Fruit fly (Drosophila melanogaster) whole organism, embryonic: Measurements from ENCODE around the gene kek6.

Experiments used
- Bgb ChIP-seq: fragments of 200-800 bp; sonication (Bioruptor generic); IDR thresholded peaks from 2 replicates; pipeline ENCODE4 v1.3.6; 2022; ENCODE audit warnings: missing biosample characterization, missing genetic modification characterization; ENCODE audit not compliant: partially characterized antibody
- C15 ChIP-seq: fragments of 200-800 bp; sonication (Bioruptor generic); IDR thresholded peaks from 3 replicates; pipeline ENCODE4 v1.3.6; 2022; ENCODE audit warnings: missing biosample characterization, missing genetic modification characterization
- CG1024 ChIP-seq: fragments of 200-800 bp; sonication (Bioruptor generic); IDR thresholded peaks from 2 replicates; pipeline ENCODE4 v1.3.6; 2022; ENCODE audit warnings: missing biosample characterization, missing genetic modification characterization
- CG10462 ChIP-seq: fragments of 200-800 bp; sonication (Bioruptor generic); optimal IDR thresholded peaks from 2 replicates; lab custom pipeline; 2016; ENCODE audit warnings: missing biosample characterization, missing genetic modification characterization
- CG12155 ChIP-seq: fragments of 200-800 bp; sonication (Bioruptor generic); optimal IDR thresholded peaks from 3 replicates; lab custom pipeline; 2016; ENCODE audit warnings: missing biosample characterization, missing genetic modification characterization
- CG12236 ChIP-seq: fragments of 200-800 bp; sonication (Bioruptor generic); optimal IDR thresholded peaks from 2 replicates; lab custom pipeline; 2016; ENCODE audit warnings: missing biosample characterization, missing genetic modification characterization
- CG12391 ChIP-seq: fragments of 200-800 bp; sonication (Bioruptor generic); optimal IDR thresholded peaks from 3 replicates; lab custom pipeline; 2018; ENCODE audit warnings: missing biosample characterization, mild to moderate bottlenecking, missing genetic modification characterization, moderate library complexity
- CG13123 ChIP-seq: fragments of 200-800 bp; sonication (Bioruptor generic); optimal IDR thresholded peaks from 2 replicates; lab custom pipeline; 2016; ENCODE audit warnings: missing biosample characterization, missing genetic modification characterization
- CG13624 ChIP-seq: fragments of 200-800 bp; sonication (Bioruptor generic); optimal IDR thresholded peaks from 2 replicates; lab custom pipeline; 2016; ENCODE audit warnings: missing biosample characterization, missing genetic modification characterization
- CG13775 ChIP-seq: fragments of 200-800 bp; sonication (Bioruptor generic); optimal IDR thresholded peaks from 3 replicates; lab custom pipeline; 2017; ENCODE audit warnings: missing biosample characterization, mild to moderate bottlenecking, missing genetic modification characterization
- CG13894 ChIP-seq: fragments of 200-800 bp; sonication (Bioruptor generic); optimal IDR thresholded peaks from 3 replicates; lab custom pipeline; 2018; ENCODE audit warnings: missing biosample characterization, mild to moderate bottlenecking, missing genetic modification characterization, moderate library complexity
- CG14965 ChIP-seq: fragments of 200-800 bp; sonication (Bioruptor generic); optimal IDR thresholded peaks from 2 replicates; lab custom pipeline; 2016; ENCODE audit warnings: missing biosample characterization, missing genetic modification characterization, borderline replicate concordance
- CG1529 ChIP-seq: fragments of 200-800 bp; sonication (Bioruptor generic); optimal IDR thresholded peaks from 3 replicates; lab custom pipeline; 2018; ENCODE audit warnings: missing biosample characterization, missing genetic modification characterization
- CG17912 ChIP-seq: fragments of 200-800 bp; sonication (Bioruptor generic); optimal IDR thresholded peaks from 2 replicates; lab custom pipeline; 2018; ENCODE audit warnings: missing biosample characterization, mild to moderate bottlenecking, missing genetic modification characterization
- CG30431 ChIP-seq: fragments of 200-800 bp; sonication (Bioruptor generic); optimal IDR thresholded peaks from 2 replicates; lab custom pipeline; 2017; ENCODE audit warnings: missing biosample characterization, missing genetic modification characterization
- CG3065 ChIP-seq: fragments of 200-800 bp; sonication (Bioruptor generic); optimal IDR thresholded peaks from 2 replicates; lab custom pipeline; 2016; ENCODE audit warnings: missing biosample characterization, missing genetic modification characterization
- CG34376 ChIP-seq: fragments of 200-800 bp; sonication (Bioruptor generic); optimal IDR thresholded peaks from 2 replicates; lab custom pipeline; 2018; ENCODE audit warnings: missing biosample characterization, mild to moderate bottlenecking, missing genetic modification characterization
- CG8281 ChIP-seq: fragments of 200-800 bp; sonication (Bioruptor generic); optimal IDR thresholded peaks from 2 replicates; lab custom pipeline; 2018; ENCODE audit warnings: missing biosample characterization, mild to moderate bottlenecking, missing genetic modification characterization, moderate library complexity
- CG8478 ChIP-seq: fragments of >200 bp; optimal IDR thresholded peaks from 2 replicates; lab custom pipeline; 2018
- Camta ChIP-seq: fragments of 200-800 bp; sonication (Bioruptor generic); optimal IDR thresholded peaks from 2 replicates; lab custom pipeline; 2016; ENCODE audit warnings: missing biosample characterization, missing genetic modification characterization
- CkIIα-i1 ChIP-seq: fragments of 200-800 bp; sonication (Bioruptor generic); IDR thresholded peaks from 2 replicates; pipeline ENCODE4 v1.3.6; 2022; ENCODE audit warnings: missing biosample characterization, missing genetic modification characterization
- Deaf1 ChIP-seq: fragments of 200-800 bp; optimal IDR thresholded peaks from 3 replicates; lab custom pipeline; 2019; ENCODE audit warnings: missing biosample characterization, mild to moderate bottlenecking, missing genetic modification characterization, moderate library complexity
- Dek ChIP-seq: fragments of 200-800 bp; sonication (Bioruptor generic); optimal IDR thresholded peaks from 3 replicates; lab custom pipeline; 2019; ENCODE audit warnings: missing biosample characterization, mild to moderate bottlenecking, missing genetic modification characterization, moderate library complexity
- Eip74EF ChIP-seq, 2 experiments: fragments of 200-800 bp in 1 of 2; fragments of >200 bp in 1 of 2; sonication (Bioruptor generic) in 1 of 2; optimal IDR thresholded peaks; 2 replicates each; lab custom pipeline; 2017 to 2019; ENCODE audit warnings: missing biosample characterization in 2 of 2, missing genetic modification characterization in 2 of 2, mild to moderate bottlenecking in 1 of 2, moderate library complexity in 1 of 2
- Fer3 ChIP-seq: fragments of 200-800 bp; sonication (Bioruptor generic); optimal IDR thresholded peaks from 2 replicates; lab custom pipeline; 2018; ENCODE audit warnings: missing biosample characterization, mild to moderate bottlenecking, missing genetic modification characterization, moderate library complexity
- HHEX ChIP-seq: fragments of 200-800 bp; sonication (Bioruptor generic); optimal IDR thresholded peaks from 3 replicates; lab custom pipeline; 2017; ENCODE audit warnings: missing biosample characterization, mild to moderate bottlenecking, missing genetic modification characterization, missing genetic modification reagents
- HLHmδ ChIP-seq: fragments of 200-800 bp; sonication (Bioruptor generic); optimal IDR thresholded peaks from 2 replicates; lab custom pipeline; 2018; ENCODE audit warnings: missing biosample characterization, mild to moderate bottlenecking, missing genetic modification characterization, moderate library complexity
- Hr78 ChIP-seq, 2 experiments: fragments of 200-800 bp in 1 of 2; fragments of >200 bp in 1 of 2; sonication (Bioruptor generic) in 1 of 2; optimal IDR thresholded peaks; 2 replicates each; lab custom pipeline; 2017 to 2019; ENCODE audit warnings: missing biosample characterization in 2 of 2, missing genetic modification characterization in 2 of 2, mild to moderate bottlenecking in 1 of 2, moderate library complexity in 1 of 2
- Hsf ChIP-seq: fragments of 200-800 bp; sonication (Bioruptor generic); optimal IDR thresholded peaks from 3 replicates; lab custom pipeline; 2016; ENCODE audit warnings: missing biosample characterization, missing genetic modification characterization
- Med ChIP-seq: fragments of 200-800 bp; sonication (Bioruptor generic); peaks from one replicate; lab custom pipeline; 2016; ENCODE audit warnings: missing biosample characterization, missing genetic modification characterization, mild to moderate bottlenecking, inconsistent platforms, moderate library complexity
- Mrtf ChIP-seq: fragments of 200-800 bp; sonication (Bioruptor generic); IDR thresholded peaks from 3 replicates; pipeline ENCODE4 v1.3.6; 2022; ENCODE audit warnings: missing biosample characterization, missing genetic modification characterization
- Nf-YA ChIP-seq: fragments of 200-800 bp; sonication (Bioruptor generic); IDR thresholded peaks from 2 replicates; pipeline ENCODE4 v1.3.6; 2022; ENCODE audit warnings: missing biosample characterization, missing genetic modification characterization
- Sry-δ ChIP-seq: fragments of 200-800 bp; sonication (Bioruptor generic); optimal IDR thresholded peaks from 2 replicates; lab custom pipeline; 2016; ENCODE audit warnings: missing biosample characterization, missing genetic modification characterization
- br ChIP-seq: fragments of >200 bp; optimal IDR thresholded peaks from 2 replicates; lab custom pipeline; 2017
- chinmo ChIP-seq: fragments of 200-800 bp; sonication (Bioruptor generic); IDR thresholded peaks from 4 replicates; pipeline ENCODE4 v1.3.6; 2022; ENCODE audit warnings: missing biosample characterization, missing genetic modification characterization; ENCODE audit not compliant: partially characterized antibody
- fd3F ChIP-seq: fragments of 200-800 bp; sonication (Bioruptor generic); optimal IDR thresholded peaks from 2 replicates; lab custom pipeline; 2018; ENCODE audit warnings: missing biosample characterization, mild to moderate bottlenecking, missing genetic modification characterization, moderate library complexity
- fd64A ChIP-seq: fragments of 200-800 bp; sonication (Bioruptor generic); optimal IDR thresholded peaks from 3 replicates; lab custom pipeline; 2018; ENCODE audit warnings: missing biosample characterization, mild to moderate bottlenecking, missing genetic modification characterization
- ftz-f1 ChIP-seq: fragments of 200-800 bp; sonication (Bioruptor generic); optimal IDR thresholded peaks from 2 replicates; lab custom pipeline; 2016; ENCODE audit warnings: missing biosample characterization, missing genetic modification characterization
- gcm ChIP-seq: fragments of 200-800 bp; sonication (Bioruptor generic); optimal IDR thresholded peaks from 2 replicates; lab custom pipeline; 2019; ENCODE audit warnings: missing biosample characterization, mild to moderate bottlenecking, missing genetic modification characterization, moderate library complexity
- lilli ChIP-seq: fragments of 200-800 bp; sonication (Bioruptor generic); optimal IDR thresholded peaks from 3 replicates; lab custom pipeline; 2016; ENCODE audit warnings: missing biosample characterization, missing genetic modification characterization
- pros ChIP-seq: fragments of 200-800 bp; sonication (Bioruptor generic); optimal IDR thresholded peaks from 3 replicates; lab custom pipeline; 2019; ENCODE audit warnings: missing biosample characterization, mild to moderate bottlenecking, missing genetic modification characterization, moderate library complexity
- psq ChIP-seq: fragments of 200-800 bp; sonication (Bioruptor generic); optimal IDR thresholded peaks from 2 replicates; lab custom pipeline; 2017; ENCODE audit warnings: missing biosample characterization, missing genetic modification characterization
- ranshi ChIP-seq: fragments of 200-800 bp; sonication (Bioruptor generic); IDR thresholded peaks from 2 replicates; pipeline ENCODE4 v1.3.6; 2022; ENCODE audit warnings: missing biosample characterization, missing genetic modification characterization
- sd ChIP-seq: fragments of 200-800 bp; sonication (Bioruptor generic); optimal IDR thresholded peaks from 3 replicates; lab custom pipeline; 2018; ENCODE audit warnings: missing biosample characterization, mild to moderate bottlenecking, missing genetic modification characterization, moderate library complexity
- slbo ChIP-seq: fragments of 200-800 bp; sonication (Bioruptor generic); IDR thresholded peaks from 2 replicates; pipeline ENCODE4 v1.3.6; 2022; ENCODE audit warnings: missing biosample characterization, missing genetic modification characterization
- sna ChIP-seq: fragments of 200-800 bp; sonication (Bioruptor generic); IDR thresholded peaks from 2 replicates; pipeline ENCODE4 v1.3.6; 2022; ENCODE audit warnings: missing biosample characterization, missing genetic modification characterization; ENCODE audit not compliant: partially characterized antibody
- sr ChIP-seq: fragments of 200-800 bp; sonication (Bioruptor generic); IDR thresholded peaks from 3 replicates; pipeline ENCODE4 v1.3.6; 2022; ENCODE audit warnings: missing biosample characterization, missing genetic modification characterization
- ssp ChIP-seq: fragments of 200-800 bp; sonication (Bioruptor generic); IDR thresholded peaks from 2 replicates; pipeline ENCODE4 v1.3.6; 2022; ENCODE audit warnings: missing biosample characterization, missing genetic modification characterization
- twi ChIP-seq: fragments of 200-800 bp; optimal IDR thresholded peaks from 2 replicates; lab custom pipeline; 2019; ENCODE audit warnings: missing biosample characterization, mild to moderate bottlenecking, missing genetic modification characterization, moderate library complexity
- wek ChIP-seq: fragments of 200-800 bp; sonication (Bioruptor generic); optimal IDR thresholded peaks from 3 replicates; lab custom pipeline; 2018; ENCODE audit warnings: missing biosample characterization, mild to moderate bottlenecking, missing genetic modification characterization, moderate library complexity

kek6 gene

DNA sequence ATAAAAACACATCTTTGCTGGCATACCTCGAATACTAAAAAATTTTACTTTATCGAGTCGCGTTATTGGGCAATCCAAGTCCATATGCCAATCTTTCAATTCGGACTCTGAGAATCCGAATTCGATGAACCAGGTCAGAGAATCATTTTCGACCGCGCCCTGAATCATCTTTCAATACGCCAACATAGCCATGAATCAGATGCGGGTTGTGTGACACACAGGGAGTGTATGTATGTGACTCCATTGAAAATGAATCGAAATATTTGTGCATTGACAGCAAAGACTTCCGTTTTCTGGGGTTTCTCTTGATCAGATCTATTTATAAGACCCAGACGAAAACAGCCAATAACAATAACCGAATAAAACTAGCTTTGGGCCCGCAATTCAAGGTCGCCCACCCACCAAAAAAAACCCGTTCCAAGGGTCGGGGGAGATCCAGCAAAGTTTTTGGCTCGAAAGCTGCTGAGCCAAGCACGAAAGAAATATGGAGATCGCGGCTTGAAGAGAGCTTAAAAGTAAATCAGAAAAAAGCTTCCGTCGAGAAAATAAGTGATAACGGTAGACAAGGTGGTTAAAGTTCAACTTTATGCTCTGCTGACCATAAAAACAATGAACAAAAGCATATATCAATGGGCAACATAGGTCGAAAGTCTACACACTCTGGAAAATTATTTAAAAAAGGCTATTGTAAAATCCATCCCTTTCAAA, 17.4 kb upstream of the kek6 start:
- TF ChIP-seq C15 (GFP tag; lab: Robert Waterston, UW): no peak
- TF ChIP-seq CG17912 (GFP tag; lab: Kevin White, UChicago): no peak
- no peak for TF ChIP-seq CG1529
- TF ChIP-seq twi (tag; lab: Kevin White, UChicago): no peak
- peak; percentile 72 for TF ChIP-seq Med (GFP tag; lab: Kevin White, UChicago)
- no peak for TF ChIP-seq wek (GFP tag; lab: Kevin White, UChicago)
- no peak for TF ChIP-seq CG14965 (GFP tag; lab: Kevin White, UChicago)
- TF ChIP-seq psq (GFP tag; lab: Kevin White, UChicago): no peak
- no peak for TF ChIP-seq CG13775
- peak; percentile 72 for TF ChIP-seq ftz-f1 (GFP tag; lab: Kevin White, UChicago)
- 0 out of 2 replicates have a peak, but pooled peaks have one; percentile 10 for TF ChIP-seq Bgb (GFP tag; lab: Robert Waterston, UW)
- peak; percentile 44 for TF ChIP-seq sd
- TF ChIP-seq CG12391: no peak
- peak; percentile 10 for TF ChIP-seq lilli (GFP tag; lab: Kevin White, UChicago)
- no peak for TF ChIP-seq CG13123 (GFP tag; lab: Kevin White, UChicago)
- TF ChIP-seq fd3F (GFP tag; lab: Kevin White, UChicago): no peak
- TF ChIP-seq Hsf (GFP tag; lab: Kevin White, UChicago): no peak
- peak; percentile 55 for TF ChIP-seq CG13894 (tag; lab: Kevin White, UChicago)
- TF ChIP-seq gcm (GFP tag; lab: Kevin White, UChicago): peak; percentile 62
- no peak for TF ChIP-seq CG3065 (GFP tag; lab: Kevin White, UChicago)
- no peak for TF ChIP-seq Deaf1 (tag; lab: Kevin White, UChicago)
- TF ChIP-seq ssp (GFP tag; lab: Robert Waterston, UW): no peak
- peak in 1 of 2 experiments; percentile 95 for TF ChIP-seq Hr78 (GFP tag; optimal IDR thresholded peaks at IDR 0.05; lab: Kevin White, UChicago)
- TF ChIP-seq HHEX (GFP tag; lab: Kevin White, UChicago): no peak
- no peak for TF ChIP-seq CG10462
- TF ChIP-seq CG12236 (GFP tag; lab: Kevin White, UChicago): no peak
- no peak for TF ChIP-seq CG13624 (GFP tag; lab: Kevin White, UChicago)
- no peak for TF ChIP-seq Sry-δ (GFP tag; lab: Kevin White, UChicago)
- TF ChIP-seq Eip74EF (GFP tag; optimal IDR thresholded peaks at IDR 0.05; lab: Kevin White, UChicago): peak in 1 of 2 experiments; percentile 83
- no peak for TF ChIP-seq ranshi (GFP tag; lab: Robert Waterston, UW)
- TF ChIP-seq pros (GFP tag; lab: Kevin White, UChicago): no peak
- no peak for TF ChIP-seq Fer3 (tag; lab: Kevin White, UChicago)
- TF ChIP-seq Mrtf: no peak
- TF ChIP-seq CG8478 (lab: Kevin White, UChicago): no peak
- TF ChIP-seq chinmo (GFP tag; lab: Robert Waterston, UW): peak; percentile 90
- no peak for TF ChIP-seq Nf-YA
- TF ChIP-seq fd64A (GFP tag; lab: Kevin White, UChicago): no peak
- no peak for TF ChIP-seq Dek (tag; lab: Kevin White, UChicago)
- TF ChIP-seq sr (GFP tag; lab: Robert Waterston, UW): no peak
- TF ChIP-seq CG1024: no peak
- no peak for TF ChIP-seq CG30431 (GFP tag; lab: Kevin White, UChicago)
- TF ChIP-seq HLHmδ (GFP tag; lab: Kevin White, UChicago): no peak
- TF ChIP-seq Camta (GFP tag; lab: Kevin White, UChicago): no peak
- no peak for TF ChIP-seq sna (GFP tag; lab: Robert Waterston, UW)
- no peak for TF ChIP-seq CkIIα-i1 (GFP tag; lab: Robert Waterston, UW)
- TF ChIP-seq slbo (GFP tag; lab: Robert Waterston, UW): peak; percentile 36; the same call in 1 of the 2 replicates
- TF ChIP-seq CG8281 (tag; lab: Kevin White, UChicago): peak; percentile 60
- TF ChIP-seq CG12155: no peak
- TF ChIP-seq CG34376 (GFP tag; lab: Kevin White, UChicago): no peak
- TF ChIP-seq br (lab: Kevin White, UChicago): no peak
